Fruit fly (Drosophila melanogaster) whole organism, embryonic: ENCODE data around the gene Sec23.
A peak's percentile ranks its signal among the peaks of the same experiment; 100 is the strongest.

Source experiments
- Abd-B ChIP-seq: fragments of 200-800 bp; sonication (Bioruptor generic); optimal IDR thresholded peaks from 2 replicates; lab custom pipeline; 2018; ENCODE audit warnings: missing biosample characterization, mild to moderate bottlenecking, missing genetic modification characterization, moderate library complexity
- Antp ChIP-seq: fragments of 200-800 bp; sonication (Bioruptor generic); optimal IDR thresholded peaks from 3 replicates; lab custom pipeline; 2016; ENCODE audit warnings: missing biosample characterization, missing genetic modification characterization
- Awh ChIP-seq: fragments of 200-800 bp; sonication (Bioruptor generic); IDR thresholded peaks from 2 replicates; pipeline ENCODE4, ENCODE4 v1.3.6; 2022; ENCODE audit warnings: missing biosample characterization, missing genetic modification characterization
- CG10366 ChIP-seq: fragments of 200-800 bp; sonication (Bioruptor generic); IDR thresholded peaks from 2 replicates; pipeline ENCODE4 v1.3.6; 2022; ENCODE audit warnings: missing biosample characterization, missing genetic modification characterization
- CG11398 ChIP-seq: fragments of 200-800 bp; sonication (Bioruptor generic); optimal IDR thresholded peaks from 2 replicates; lab custom pipeline; 2016; ENCODE audit warnings: missing biosample characterization, missing genetic modification characterization
- CG1233 ChIP-seq: fragments of 200-800 bp; sonication (Bioruptor generic); optimal IDR thresholded peaks from 4 replicates; lab custom pipeline; 2018; ENCODE audit warnings: missing biosample characterization, mild to moderate bottlenecking, missing genetic modification characterization
- CG13123 ChIP-seq: fragments of 200-800 bp; sonication (Bioruptor generic); optimal IDR thresholded peaks from 2 replicates; lab custom pipeline; 2016; ENCODE audit warnings: missing biosample characterization, missing genetic modification characterization
- CG14710 ChIP-seq: fragments of 200-800 bp; sonication (Bioruptor generic); optimal IDR thresholded peaks from 3 replicates; lab custom pipeline; 2019; ENCODE audit warnings: missing biosample characterization, mild to moderate bottlenecking, missing genetic modification characterization, moderate library complexity
- CG15269 ChIP-seq: fragments of 200-800 bp; sonication (Bioruptor generic); optimal IDR thresholded peaks from 2 replicates; lab custom pipeline; 2018; ENCODE audit warnings: missing biosample characterization, mild to moderate bottlenecking, missing genetic modification characterization, moderate library complexity
- CG16813 ChIP-seq: fragments of 200-800 bp; sonication (Bioruptor generic); IDR thresholded peaks from 3 replicates; pipeline ENCODE4 v1.3.6; 2022; ENCODE audit warnings: missing biosample characterization, missing genetic modification characterization; ENCODE audit not compliant: partially characterized antibody
- CG17328 ChIP-seq: fragments of 200-800 bp; sonication (Bioruptor generic); IDR thresholded peaks from 2 replicates; pipeline ENCODE4 v1.3.6; 2022; ENCODE audit warnings: missing biosample characterization, missing genetic modification characterization
- CG34376 ChIP-seq: fragments of 200-800 bp; sonication (Bioruptor generic); optimal IDR thresholded peaks from 2 replicates; lab custom pipeline; 2018; ENCODE audit warnings: missing biosample characterization, mild to moderate bottlenecking, missing genetic modification characterization
- CG3838 ChIP-seq: fragments of 200-800 bp; sonication (Bioruptor generic); optimal IDR thresholded peaks from 3 replicates; lab custom pipeline; 2016; ENCODE audit warnings: missing biosample characterization, missing genetic modification characterization
- CG4360 ChIP-seq: fragments of 200-800 bp; sonication (Bioruptor generic); IDR thresholded peaks from 2 replicates; pipeline ENCODE4 v1.3.6; 2022; ENCODE audit warnings: missing biosample characterization, missing genetic modification characterization
- CG4730 ChIP-seq: fragments of 200-800 bp; sonication (Bioruptor generic); IDR thresholded peaks from 2 replicates; pipeline ENCODE4 v1.3.6; 2022; ENCODE audit warnings: missing biosample characterization, missing genetic modification characterization
- CG4854 ChIP-seq: fragments of 200-800 bp; sonication (Bioruptor generic); optimal IDR thresholded peaks from 2 replicates; lab custom pipeline; 2016; ENCODE audit warnings: missing biosample characterization, missing genetic modification characterization, inconsistent platforms
- CG6854 ChIP-seq: fragments of 200-800 bp; sonication (Bioruptor generic); optimal IDR thresholded peaks from 3 replicates; lab custom pipeline; 2017; ENCODE audit warnings: missing biosample characterization, mild to moderate bottlenecking, missing genetic modification characterization
- CG7556 ChIP-seq: fragments of 200-800 bp; sonication (Bioruptor generic); optimal IDR thresholded peaks from 2 replicates; lab custom pipeline; 2017; ENCODE audit warnings: missing biosample characterization, mild to moderate bottlenecking, missing genetic modification characterization
- CG7745 ChIP-seq: fragments of 200-800 bp; sonication (Bioruptor generic); optimal IDR thresholded peaks from 2 replicates; lab custom pipeline; 2018; ENCODE audit warnings: missing biosample characterization, mild to moderate bottlenecking, missing genetic modification characterization, moderate library complexity
- CG9817 ChIP-seq: fragments of 200-800 bp; sonication (Bioruptor generic); optimal IDR thresholded peaks from 2 replicates; lab custom pipeline; 2018; ENCODE audit warnings: missing biosample characterization, mild to moderate bottlenecking, missing genetic modification characterization, moderate library complexity
- Deaf1 ChIP-seq: fragments of 200-800 bp; optimal IDR thresholded peaks from 3 replicates; lab custom pipeline; 2019; ENCODE audit warnings: missing biosample characterization, mild to moderate bottlenecking, missing genetic modification characterization, moderate library complexity
- Drgx ChIP-seq: fragments of 200-800 bp; sonication (Bioruptor generic); IDR thresholded peaks from 2 replicates; pipeline ENCODE4 v1.3.6; 2022; ENCODE audit warnings: missing biosample characterization, missing genetic modification characterization
- E2f2 ChIP-seq: fragments of 200-800 bp; sonication (Bioruptor generic); IDR thresholded peaks from 2 replicates; pipeline ENCODE4 v1.3.6; 2022; ENCODE audit warnings: missing biosample characterization, missing genetic modification characterization
- HHEX ChIP-seq: fragments of 200-800 bp; sonication (Bioruptor generic); optimal IDR thresholded peaks from 3 replicates; lab custom pipeline; 2017; ENCODE audit warnings: missing biosample characterization, mild to moderate bottlenecking, missing genetic modification characterization, missing genetic modification reagents
- Hr39 ChIP-seq: fragments of >200 bp; optimal IDR thresholded peaks from 2 replicates; lab custom pipeline; 2017
- Hr78 ChIP-seq, 2 experiments: fragments of 200-800 bp in 1 of 2; fragments of >200 bp in 1 of 2; sonication (Bioruptor generic) in 1 of 2; optimal IDR thresholded peaks; 2 replicates each; lab custom pipeline; 2017 to 2019; ENCODE audit warnings: missing biosample characterization in 2 of 2, missing genetic modification characterization in 2 of 2, mild to moderate bottlenecking in 1 of 2, moderate library complexity in 1 of 2
- Jarid2 ChIP-seq: fragments of 200-800 bp; sonication (Bioruptor generic); optimal IDR thresholded peaks from 3 replicates; lab custom pipeline; 2017; ENCODE audit warnings: mild to moderate bottlenecking, missing biosample characterization, missing genetic modification reagents, missing genetic modification characterization
- Lpt ChIP-seq: fragments of >200 bp; optimal IDR thresholded peaks from 2 replicates; lab custom pipeline; 2018; ENCODE audit warnings: missing biosample characterization, missing genetic modification characterization
- MTF-1 ChIP-seq: fragments of 200-800 bp; sonication (Bioruptor generic); optimal IDR thresholded peaks from 2 replicates; lab custom pipeline; 2018; ENCODE audit warnings: missing biosample characterization, mild to moderate bottlenecking, missing genetic modification characterization, borderline replicate concordance
- Nf-YA ChIP-seq: fragments of 200-800 bp; sonication (Bioruptor generic); IDR thresholded peaks from 2 replicates; pipeline ENCODE4 v1.3.6; 2022; ENCODE audit warnings: missing biosample characterization, missing genetic modification characterization
- Nf-YC ChIP-seq: fragments of 200-800 bp; optimal IDR thresholded peaks from 3 replicates; lab custom pipeline; 2019; ENCODE audit warnings: missing biosample characterization, mild to moderate bottlenecking, missing genetic modification characterization, moderate library complexity
- NfI ChIP-seq: fragments of 200-800 bp; sonication (Bioruptor generic); optimal IDR thresholded peaks from 3 replicates; lab custom pipeline; 2018; ENCODE audit warnings: missing biosample characterization, mild to moderate bottlenecking, missing genetic modification characterization, moderate library complexity
- Poxn ChIP-seq: fragments of 200-800 bp; sonication (Bioruptor generic); IDR thresholded peaks from 2 replicates; pipeline ENCODE4 v1.3.6; 2022; ENCODE audit warnings: missing biosample characterization, missing genetic modification characterization
- Sox100B ChIP-seq: fragments of 200-800 bp; sonication (Bioruptor generic); optimal IDR thresholded peaks from 3 replicates; lab custom pipeline; 2018; ENCODE audit warnings: missing biosample characterization, mild to moderate bottlenecking, missing genetic modification characterization
- Xrp1 ChIP-seq: fragments of 200-800 bp; sonication (Bioruptor generic); IDR thresholded peaks from 2 replicates; pipeline ENCODE4 v1.3.6; 2022; ENCODE audit warnings: missing biosample characterization, missing genetic modification characterization
- crc ChIP-seq: fragments of 200-800 bp; sonication (Bioruptor generic); optimal IDR thresholded peaks from 2 replicates; lab custom pipeline; 2016; ENCODE audit warnings: missing biosample characterization, missing genetic modification characterization
- crol ChIP-seq: fragments of 200-800 bp; sonication (Bioruptor generic); IDR thresholded peaks from 2 replicates; pipeline ENCODE4 v1.3.6; 2022; ENCODE audit warnings: missing biosample characterization, missing genetic modification characterization
- disco-r ChIP-seq: fragments of 200-800 bp; sonication (Bioruptor generic); optimal IDR thresholded peaks from 2 replicates; lab custom pipeline; 2016; ENCODE audit warnings: missing biosample characterization, missing genetic modification characterization
- fd102C ChIP-seq: fragments of 200-800 bp; sonication (Bioruptor generic); optimal IDR thresholded peaks from 2 replicates; lab custom pipeline; 2018; ENCODE audit warnings: missing biosample characterization, mild to moderate bottlenecking, missing genetic modification characterization, moderate library complexity
- hkb ChIP-seq, 2 experiments: fragments of 200-800 bp in 1 of 2; fragments of >200 bp in 1 of 2; sonication (Bioruptor generic) in 1 of 2; IDR thresholded peaks in 1 of 2; optimal IDR thresholded peaks in 1 of 2; 2 replicates each; pipeline versions ENCODE4 v1.3.6 to Lab custom; 2017 to 2022; ENCODE audit warnings: missing biosample characterization in 1 of 2, missing genetic modification characterization in 1 of 2
- ind ChIP-seq: fragments of 200-800 bp; sonication (Bioruptor generic); optimal IDR thresholded peaks from 3 replicates; lab custom pipeline; 2016; ENCODE audit warnings: missing biosample characterization, missing genetic modification characterization
- mirr ChIP-seq: fragments of 200-800 bp; sonication (Bioruptor generic); optimal IDR thresholded peaks from 3 replicates; lab custom pipeline; 2018; ENCODE audit warnings: missing biosample characterization, mild to moderate bottlenecking, missing genetic modification characterization
- nau ChIP-seq: fragments of 200-800 bp; sonication (Bioruptor generic); optimal IDR thresholded peaks from 3 replicates; lab custom pipeline; 2017; ENCODE audit warnings: missing biosample characterization, mild to moderate bottlenecking, missing genetic modification characterization, missing genetic modification reagents
- nerfin-1 ChIP-seq: fragments of 200-800 bp; sonication (Bioruptor generic); optimal IDR thresholded peaks from 3 replicates; lab custom pipeline; 2019; ENCODE audit warnings: missing biosample characterization, mild to moderate bottlenecking, missing genetic modification characterization, moderate library complexity
- nmo ChIP-seq: fragments of 200-800 bp; sonication (Bioruptor generic); optimal IDR thresholded peaks from 2 replicates; lab custom pipeline; 2018; ENCODE audit warnings: missing biosample characterization, mild to moderate bottlenecking, missing genetic modification characterization, moderate library complexity
- pho ChIP-seq: fragments of 200-800 bp; sonication (Bioruptor generic); optimal IDR thresholded peaks from 2 replicates; lab custom pipeline; 2016; ENCODE audit warnings: missing biosample characterization, missing genetic modification characterization
- run ChIP-seq: fragments of 200-800 bp; sonication (Bioruptor generic); optimal IDR thresholded peaks from 3 replicates; lab custom pipeline; 2018; ENCODE audit warnings: missing biosample characterization, mild to moderate bottlenecking, missing genetic modification characterization
- schlank ChIP-seq: fragments of 200-800 bp; sonication (Bioruptor generic); optimal IDR thresholded peaks from 2 replicates; lab custom pipeline; 2018; ENCODE audit warnings: missing biosample characterization, mild to moderate bottlenecking, missing genetic modification characterization
- sr ChIP-seq: fragments of 200-800 bp; sonication (Bioruptor generic); IDR thresholded peaks from 3 replicates; pipeline ENCODE4 v1.3.6; 2022; ENCODE audit warnings: missing biosample characterization, missing genetic modification characterization
- stwl ChIP-seq: fragments of 200-800 bp; sonication (Bioruptor generic); optimal IDR thresholded peaks from 3 replicates; lab custom pipeline; 2018; ENCODE audit warnings: missing biosample characterization, mild to moderate bottlenecking, missing genetic modification characterization, moderate library complexity
- twi ChIP-seq: fragments of 200-800 bp; optimal IDR thresholded peaks from 2 replicates; lab custom pipeline; 2019; ENCODE audit warnings: missing biosample characterization, mild to moderate bottlenecking, missing genetic modification characterization, moderate library complexity
- yki ChIP-seq: fragments of >200 bp; optimal IDR thresholded peaks from 3 replicates; lab custom pipeline; 2018

Sec23 gene

DNA sequence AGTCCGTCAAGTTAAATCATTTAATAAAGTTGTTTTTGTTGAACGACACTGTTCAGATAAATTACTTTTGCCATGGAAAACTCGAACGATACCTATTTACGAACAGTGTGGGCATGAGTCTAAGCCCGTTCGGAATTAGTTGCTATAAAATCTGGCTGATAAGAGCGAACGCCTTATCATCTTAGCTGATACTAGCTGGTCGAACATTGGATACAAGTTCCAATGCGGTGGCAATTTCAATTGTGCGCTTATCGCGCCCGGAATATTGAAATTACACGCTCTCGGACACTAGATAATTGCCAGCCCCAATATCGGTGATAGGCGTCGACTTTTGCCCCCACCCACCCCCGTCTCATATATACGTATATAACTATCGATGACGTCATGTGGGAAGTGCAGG, 5.0 kb downstream of the Sec23 start (continued):
- no peak for TF ChIP-seq Hr39 (lab: Kevin White, UChicago)
- TF ChIP-seq nau (GFP tag; lab: Kevin White, UChicago) = no peak
- TF ChIP-seq crc (GFP tag; lab: Kevin White, UChicago) = no peak
- no peak for TF ChIP-seq CG16813 (GFP tag; lab: Robert Waterston, UW)
- no peak for TF ChIP-seq twi (tag; lab: Kevin White, UChicago)
- no peak for TF ChIP-seq CG3838 (GFP tag; lab: Kevin White, UChicago)
- no peak for TF ChIP-seq sr (GFP tag; lab: Robert Waterston, UW)
- no peak for TF ChIP-seq disco-r (GFP tag; lab: Kevin White, UChicago)
- no peak for TF ChIP-seq hkb (optimal IDR thresholded peaks at IDR 0.05; lab: Kevin White, UChicago)
- TF ChIP-seq hkb (GFP tag; IDR thresholded peaks at IDR 0.05; lab: Robert Waterston, UW) = peak; percentile 20
- no peak for TF ChIP-seq pho (GFP tag; lab: Kevin White, UChicago)
- no peak for TF ChIP-seq Hr78 (GFP tag; optimal IDR thresholded peaks at IDR 0.05; lab: Kevin White, UChicago)
- TF ChIP-seq mirr (GFP tag; lab: Kevin White, UChicago) = peak; percentile 99
- no peak for TF ChIP-seq Deaf1 (tag; lab: Kevin White, UChicago)
- no peak for TF ChIP-seq CG9817 (tag; lab: Kevin White, UChicago)
- TF ChIP-seq CG7556 (GFP tag; lab: Kevin White, UChicago) = no peak
- TF ChIP-seq E2f2 = peak; percentile 9; the same call in 1 of the 2 replicates
- TF ChIP-seq MTF-1 (GFP tag; lab: Kevin White, UChicago) = no peak
- no peak for TF ChIP-seq CG14710 (tag; lab: Kevin White, UChicago)
- TF ChIP-seq run (tag; lab: Kevin White, UChicago) = no peak
- no peak for TF ChIP-seq CG1233 (GFP tag; lab: Kevin White, UChicago)
- no peak for TF ChIP-seq Nf-YC (tag; lab: Kevin White, UChicago)
- no peak for TF ChIP-seq Drgx
- no peak for TF ChIP-seq fd102C (GFP tag; lab: Kevin White, UChicago)
- TF ChIP-seq stwl = no peak
- TF ChIP-seq Antp (GFP tag; lab: Kevin White, UChicago) = no peak
- no peak for TF ChIP-seq ind (GFP tag; lab: Kevin White, UChicago)
- no peak for TF ChIP-seq CG13123 (GFP tag; lab: Kevin White, UChicago)
- TF ChIP-seq schlank (tag; lab: Kevin White, UChicago) = no peak
- peak; percentile 21; the same call in 1 of the 2 replicates for TF ChIP-seq crol (GFP tag; lab: Robert Waterston, UW)
- TF ChIP-seq NfI (GFP tag; lab: Kevin White, UChicago) = no peak
- TF ChIP-seq HHEX = no peak
- TF ChIP-seq Lpt (GFP tag; lab: Kevin White, UChicago) = no peak
- no peak for TF ChIP-seq CG4360
- TF ChIP-seq Jarid2 (GFP tag; lab: Kevin White, UChicago) = no peak
- no peak for TF ChIP-seq Sox100B (GFP tag; lab: Kevin White, UChicago)
- TF ChIP-seq nerfin-1 (tag; lab: Kevin White, UChicago) = no peak
- no peak for TF ChIP-seq yki (lab: Kevin White, UChicago)
- no peak for TF ChIP-seq Nf-YA (GFP tag; lab: Robert Waterston, UW)
- TF ChIP-seq nmo (GFP tag; lab: Kevin White, UChicago) = no peak
- no peak for TF ChIP-seq CG4854
- TF ChIP-seq CG15269 (tag; lab: Kevin White, UChicago) = no peak
- no peak for TF ChIP-seq CG7745 (tag; lab: Kevin White, UChicago)
- no peak for TF ChIP-seq CG17328 (GFP tag; lab: Robert Waterston, UW)
- no peak for TF ChIP-seq Abd-B (GFP tag; lab: Kevin White, UChicago)
- TF ChIP-seq CG10366 (GFP tag; lab: Robert Waterston, UW) = no peak
- no peak for TF ChIP-seq Poxn
- TF ChIP-seq Awh (GFP tag; lab: Robert Waterston, UW) = no peak
- no peak for TF ChIP-seq CG11398 (GFP tag; lab: Kevin White, UChicago)
- TF ChIP-seq CG6854 (GFP tag; lab: Kevin White, UChicago) = no peak
- TF ChIP-seq Xrp1 (GFP tag; lab: Robert Waterston, UW) = no peak
- TF ChIP-seq CG4730 (GFP tag; lab: Robert Waterston, UW) = no peak
- TF ChIP-seq CG34376 (GFP tag; lab: Kevin White, UChicago) = peak; percentile 96
